Worm (Caenorhabditis elegans) whole organism, midembryonic: ENCODE measurements around the gene pyt-1.

Experiments
- T22C8.4 ChIP-seq: fragments of 200-800 bp; sonication (Bioruptor generic); IDR thresholded peaks from 2 replicates; pipeline ENCODE4 v1.3.6; 2022; ENCODE audit warnings: missing genetic modification characterization, missing compliant biosample characterization
- cog-1 ChIP-seq: sonication (generic microtip); optimal IDR thresholded peaks from 2 replicates; lab custom pipeline; 2016; ENCODE audit warnings: missing genetic modification characterization, missing compliant biosample characterization
- flt-1 ChIP-seq: fragments of 200-800 bp; sonication (Bioruptor generic); IDR thresholded peaks from 2 replicates; pipeline ENCODE4 v1.3.6; 2022; ENCODE audit warnings: missing genetic modification characterization, missing compliant biosample characterization
- med-1 ChIP-seq: sonication (generic microtip); optimal IDR thresholded peaks from 2 replicates; lab custom pipeline; 2017; ENCODE audit warnings: missing genetic modification characterization, mild to moderate bottlenecking, missing compliant biosample characterization, antibody characterized with exemption, missing genetic modification reagents; ENCODE audit not compliant: insufficient read depth
- ref-1 ChIP-seq: fragments of 200-800 bp; sonication (Bioruptor generic); conservative IDR thresholded peaks from 2 replicates; pipeline ENCODE4 v1.3.6; 2022; ENCODE audit warnings: missing genetic modification reagents, missing genetic modification characterization, missing compliant biosample characterization
- tab-1 ChIP-seq: fragments of 200-800 bp; sonication (Bioruptor generic); IDR thresholded peaks from 2 replicates; pipeline ENCODE4 v1.3.6; 2022; ENCODE audit warnings: missing genetic modification characterization, missing compliant biosample characterization
- ztf-29 ChIP-seq: fragments of 200-800 bp; sonication (Bioruptor generic); IDR thresholded peaks from 2 replicates; pipeline ENCODE4 v1.3.6; 2022; ENCODE audit warnings: missing genetic modification reagents, missing genetic modification characterization, missing compliant biosample characterization

- TF ChIP-seq tab-1 (GFP tag; lab: Robert Waterston, UW): no peak
- TF ChIP-seq med-1 (GFP tag; lab: Kevin White, UChicago): no peak
- no peak for TF ChIP-seq flt-1 (GFP tag; lab: Robert Waterston, UW)
- no peak for TF ChIP-seq T22C8.4 (GFP tag; lab: Robert Waterston, UW)
- TF ChIP-seq ztf-29 (GFP tag; lab: Robert Waterston, UW): no peak
- no peak for TF ChIP-seq ref-1 (GFP tag; lab: Robert Waterston, UW)
- no peak for TF ChIP-seq cog-1 (tag; lab: Kevin White, UChicago)
Measured at ce11 chrV:10212627-10213026, 16.5 kb downstream of the pyt-1 start, which contains the start of gene hpo-40.
